Worm (Caenorhabditis elegans) whole organism, L1 larva: Measurements from ENCODE around the gene chil-14.
A peak's percentile ranks its signal among the peaks of the same experiment; 100 is the strongest.

Experiments used
- C04F5.9 ChIP-seq: sonication (generic microtip); optimal IDR thresholded peaks from 2 replicates; lab custom pipeline; 2016; ENCODE audit warnings: missing genetic modification characterization, missing compliant biosample characterization
- F16B12.6 ChIP-seq: fragments of 150-350 bp; optimal IDR thresholded peaks from 2 replicates; lab custom pipeline; 2014; ENCODE audit warnings: missing biosample characterization, missing genetic modification characterization
- aly-2 ChIP-seq: fragments of 150-350 bp; optimal IDR thresholded peaks from 2 replicates; lab custom pipeline; 2014; ENCODE audit warnings: missing biosample characterization, missing genetic modification characterization
- ama-1 ChIP-seq: fragments of 150-350 bp; optimal IDR thresholded peaks from 2 replicates; lab custom pipeline; 2014
- blmp-1 ChIP-seq: fragments of 150-350 bp; optimal IDR thresholded peaks from 2 replicates; lab custom pipeline; 2014; ENCODE audit warnings: missing biosample characterization, missing genetic modification characterization
- ceh-63 ChIP-seq: fragments of 200-800 bp; sonication (Bioruptor generic); optimal IDR thresholded peaks from 2 replicates; lab custom pipeline; 2018; ENCODE audit warnings: mild to moderate bottlenecking, missing genetic modification characterization, missing compliant biosample characterization
- ceh-8 ChIP-seq: fragments of 200-800 bp; sonication (Bioruptor generic); optimal IDR thresholded peaks from 2 replicates; lab custom pipeline; 2018; ENCODE audit warnings: mild to moderate bottlenecking, missing genetic modification characterization, moderate library complexity, missing compliant biosample characterization
- ceh-82 ChIP-seq, 3 experiments: fragments of 150-350 bp in 1 of 3; sonication (generic microtip) in 2 of 3; optimal IDR thresholded peaks; 2 replicates each; lab custom pipeline; 2014 to 2017; ENCODE audit warnings: missing biosample characterization in 3 of 3, missing genetic modification characterization in 3 of 3
- dsc-1 ChIP-seq: sonication (generic microtip); optimal IDR thresholded peaks from 2 replicates; lab custom pipeline; 2016; ENCODE audit warnings: mild to moderate bottlenecking, missing genetic modification characterization, missing compliant biosample characterization
- efl-1 ChIP-seq, 4 experiments: fragments of 150-350 bp; optimal IDR thresholded peaks in 3 of 4; peaks in 1 of 4; 1 replicate in 1 of 4; 2 replicates in 3 of 4; lab custom pipeline; 2014; ENCODE audit warnings: missing biosample characterization in 2 of 4, missing genetic modification characterization in 2 of 4, missing genetic modification reagents in 2 of 4
- elt-2 ChIP-seq: sonication (generic microtip); optimal IDR thresholded peaks from 2 replicates; lab custom pipeline; 2016; ENCODE audit warnings: missing genetic modification characterization, mild to moderate bottlenecking, inconsistent platforms, missing compliant biosample characterization, missing genetic modification reagents
- elt-3 ChIP-seq, 6 experiments: fragments of 150-350 bp in 1 of 6; sonication (generic microtip); optimal IDR thresholded peaks; 2 replicates each; lab custom pipeline; 2017 to 2018; ENCODE audit warnings: missing biosample characterization in 6 of 6, missing genetic modification characterization in 6 of 6, inconsistent platforms in 1 of 6
- fkh-10 ChIP-seq: sonication (generic microtip); optimal IDR thresholded peaks from 2 replicates; lab custom pipeline; 2017; ENCODE audit warnings: missing biosample characterization, missing genetic modification reagents, missing genetic modification characterization
- fkh-4 ChIP-seq: sonication (generic microtip); optimal IDR thresholded peaks from 2 replicates; lab custom pipeline; 2016; ENCODE audit warnings: missing compliant biosample characterization, missing genetic modification characterization, borderline replicate concordance
- hlh-4 ChIP-seq: sonication (generic microtip); optimal IDR thresholded peaks from 2 replicates; lab custom pipeline; 2016; ENCODE audit warnings: mild to moderate bottlenecking, missing genetic modification characterization, missing compliant biosample characterization
- hpl-2 ChIP-seq: fragments of 150-350 bp; optimal IDR thresholded peaks from 2 replicates; lab custom pipeline; 2014; ENCODE audit warnings: missing biosample characterization, missing genetic modification reagents, missing genetic modification characterization
- isw-1 ChIP-seq: fragments of 200-800 bp; sonication (Bioruptor generic); IDR thresholded peaks from 2 replicates; pipeline ENCODE4 v1.3.6; 2022; ENCODE audit warnings: missing genetic modification characterization, missing compliant biosample characterization
- jun-1 ChIP-seq: fragments of 150-350 bp; optimal IDR thresholded peaks from 2 replicates; lab custom pipeline; 2014; ENCODE audit warnings: missing biosample characterization, missing genetic modification reagents, missing genetic modification characterization
- lin-13 ChIP-seq: fragments of 150-350 bp; optimal IDR thresholded peaks from 2 replicates; lab custom pipeline; 2014; ENCODE audit warnings: missing biosample characterization, missing genetic modification reagents, missing genetic modification characterization
- lin-14 ChIP-seq: fragments of 200-800 bp; sonication (Bioruptor generic); optimal IDR thresholded peaks from 2 replicates; lab custom pipeline; 2018; ENCODE audit warnings: mild to moderate bottlenecking, missing genetic modification characterization, moderate library complexity, missing compliant biosample characterization
- lin-35 ChIP-seq, 2 experiments: fragments of 150-350 bp; optimal IDR thresholded peaks; 2 replicates each; lab custom pipeline; 2014; ENCODE audit warnings: missing biosample characterization in 2 of 2, missing genetic modification characterization in 2 of 2, missing genetic modification reagents in 2 of 2
- mab-9 ChIP-seq: fragments of 200-800 bp; sonication (Bioruptor generic); IDR thresholded peaks from 2 replicates; pipeline ENCODE4 v1.3.6; 2022; ENCODE audit warnings: missing genetic modification reagents, missing genetic modification characterization, missing compliant biosample characterization
- nhr-20 ChIP-seq: sonication (generic microtip); optimal IDR thresholded peaks from 2 replicates; lab custom pipeline; 2016; ENCODE audit warnings: mild to moderate bottlenecking, missing genetic modification characterization, missing compliant biosample characterization
- nhr-47 ChIP-seq: sonication (generic microtip); optimal IDR thresholded peaks from 2 replicates; lab custom pipeline; 2016; ENCODE audit warnings: mild to moderate bottlenecking, missing genetic modification characterization, moderate library complexity, missing compliant biosample characterization
- nhr-76 ChIP-seq: sonication (generic microtip); optimal IDR thresholded peaks from 2 replicates; lab custom pipeline; 2017; ENCODE audit warnings: missing biosample characterization, missing genetic modification characterization
- nhr-77 ChIP-seq: fragments of 150-350 bp; optimal IDR thresholded peaks from 2 replicates; lab custom pipeline; 2014; ENCODE audit warnings: missing biosample characterization, missing genetic modification characterization
- pag-3 ChIP-seq: sonication (generic microtip); optimal IDR thresholded peaks from 2 replicates; lab custom pipeline; 2017; ENCODE audit warnings: missing genetic modification characterization, mild to moderate bottlenecking, missing compliant biosample characterization, antibody characterized with exemption, borderline replicate concordance; ENCODE audit not compliant: insufficient read depth
- pax-3 ChIP-seq: fragments of 200-800 bp; sonication (Bioruptor generic); optimal IDR thresholded peaks from 2 replicates; lab custom pipeline; 2018; ENCODE audit warnings: mild to moderate bottlenecking, missing genetic modification characterization, moderate library complexity, missing compliant biosample characterization
- pqm-1 ChIP-seq: sonication (generic microtip); optimal IDR thresholded peaks from 3 replicates; lab custom pipeline; 2017; ENCODE audit warnings: missing biosample characterization, missing genetic modification characterization
- snpc-4 ChIP-seq: fragments of 150-350 bp; optimal IDR thresholded peaks from 2 replicates; lab custom pipeline; 2014; ENCODE audit warnings: missing biosample characterization, missing genetic modification characterization
- snu-23 ChIP-seq: sonication (generic microtip); optimal IDR thresholded peaks from 2 replicates; lab custom pipeline; 2016; ENCODE audit warnings: missing genetic modification characterization, missing compliant biosample characterization
- sox-4 ChIP-seq: sonication (generic microtip); optimal IDR thresholded peaks from 2 replicates; lab custom pipeline; 2016; ENCODE audit warnings: missing genetic modification characterization, missing compliant biosample characterization
- sptf-1 ChIP-seq: fragments of 150-350 bp; optimal IDR thresholded peaks from 2 replicates; lab custom pipeline; 2014; ENCODE audit warnings: missing biosample characterization, missing genetic modification characterization
- sup-37 ChIP-seq: fragments of 200-800 bp; sonication (Bioruptor generic); optimal IDR thresholded peaks from 2 replicates; lab custom pipeline; 2018; ENCODE audit warnings: mild to moderate bottlenecking, missing genetic modification characterization, missing compliant biosample characterization
- swsn-7 ChIP-seq: sonication (generic microtip); optimal IDR thresholded peaks from 2 replicates; lab custom pipeline; 2016; ENCODE audit warnings: missing genetic modification characterization, missing compliant biosample characterization
- tbx-2 ChIP-seq: sonication (generic microtip); optimal IDR thresholded peaks from 2 replicates; lab custom pipeline; 2016; ENCODE audit warnings: missing genetic modification characterization, missing compliant biosample characterization
- tlp-1 ChIP-seq: fragments of 150-350 bp; optimal IDR thresholded peaks from 2 replicates; lab custom pipeline; 2014; ENCODE audit warnings: missing biosample characterization, missing genetic modification characterization
- unc-130 ChIP-seq: fragments of 150-350 bp; optimal IDR thresholded peaks from 2 replicates; lab custom pipeline; 2017; ENCODE audit warnings: missing biosample characterization, missing genetic modification characterization, inconsistent platforms
- unc-62 ChIP-seq: fragments of 150-350 bp; optimal IDR thresholded peaks from 2 replicates; lab custom pipeline; 2014; ENCODE audit warnings: missing biosample characterization, missing genetic modification reagents, missing genetic modification characterization
- unc-98 ChIP-seq: fragments of 200-800 bp; sonication (Bioruptor generic); IDR thresholded peaks from 2 replicates; pipeline ENCODE4 v1.3.6; 2022; ENCODE audit warnings: missing genetic modification characterization, missing compliant biosample characterization
- xbp-1 ChIP-seq: sonication (generic microtip); optimal IDR thresholded peaks from 2 replicates; lab custom pipeline; 2016; ENCODE audit warnings: missing genetic modification characterization, missing compliant biosample characterization
- zip-4 ChIP-seq: fragments of 200-800 bp; sonication (Bioruptor generic); optimal IDR thresholded peaks from 2 replicates; lab custom pipeline; 2018; ENCODE audit warnings: mild to moderate bottlenecking, missing genetic modification characterization, moderate library complexity, missing compliant biosample characterization
- ztf-11 ChIP-seq, 2 experiments: sonication (generic microtip); optimal IDR thresholded peaks; 2 replicates each; lab custom pipeline; 2016 to 2017; ENCODE audit warnings: missing genetic modification characterization in 2 of 2, missing biosample characterization in 1 of 2, missing compliant biosample characterization in 1 of 2
- ztf-4 ChIP-seq: fragments of 150-350 bp; optimal IDR thresholded peaks from 2 replicates; lab custom pipeline; 2014; ENCODE audit warnings: missing biosample characterization, missing genetic modification characterization

Gene chil-14

DNA sequence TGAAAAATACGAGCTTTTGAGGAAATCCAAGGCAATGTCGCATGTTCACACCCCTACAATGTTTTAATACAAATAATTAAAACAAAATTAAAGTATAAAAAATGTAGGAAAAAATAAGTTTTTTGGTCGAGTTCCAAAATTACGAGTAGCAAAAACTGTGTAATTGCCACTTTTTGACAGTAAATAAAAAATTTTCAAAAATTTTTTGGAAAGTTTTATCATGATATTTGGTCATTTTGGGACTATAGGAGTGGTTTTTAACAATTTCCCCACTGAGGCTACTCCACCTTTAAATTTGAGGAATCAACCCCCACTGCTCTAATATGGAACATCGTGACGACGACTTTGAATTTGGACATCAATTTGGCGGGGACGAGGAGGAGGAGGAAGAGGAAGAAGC, 12.6 kb downstream of the chil-14 start, which contains the start of gene gid-8:
gid-8 (plus strand) TSS at position 301 of the 400 bp plus-strand sequence.
- TF ChIP-seq ztf-11 (tag; optimal IDR thresholded peaks at IDR 0.05; lab: Kevin White, UChicago) (no peak), blmp-1 (tag; lab: Kevin White, UChicago) (no peak)

DNA sequence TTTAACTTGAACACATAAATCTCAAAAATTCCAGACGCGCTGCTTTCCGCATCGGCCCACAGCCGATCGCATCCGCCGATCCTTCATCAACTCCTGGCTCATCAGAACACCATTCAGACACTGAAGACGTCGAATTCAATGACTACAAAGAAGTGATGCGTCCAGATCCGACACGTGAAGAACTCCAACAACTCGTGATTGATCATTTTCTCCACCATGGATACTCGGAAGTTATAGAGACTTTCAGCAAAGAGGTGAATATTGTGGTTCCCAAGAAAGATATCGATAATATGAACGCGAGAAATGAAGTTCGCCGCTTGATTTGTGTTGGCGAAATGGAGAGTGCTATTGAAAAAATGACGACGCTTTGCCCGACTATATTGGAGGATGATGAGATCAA, 14.0 kb downstream of the chil-14 start:
- TF ChIP-seq ztf-11 (tag; optimal IDR thresholded peaks at IDR 0.05; lab: Kevin White, UChicago) = no peak
- TF ChIP-seq C04F5.9 (tag; lab: Kevin White, UChicago) = no peak
- no peak for TF ChIP-seq unc-130 (tag; lab: Kevin White, UChicago)
- no peak for TF ChIP-seq jun-1 (tag; lab: Kevin White, UChicago)
- no peak for TF ChIP-seq ceh-8 (GFP tag; lab: Kevin White, UChicago)
- TF ChIP-seq unc-62 (GFP tag; lab: Kevin White, UChicago) = no peak
- TF ChIP-seq lin-13 (GFP tag; lab: Kevin White, UChicago) = no peak
- no peak for TF ChIP-seq ztf-4 (tag; lab: Kevin White, UChicago)
- TF ChIP-seq snu-23 (GFP tag; lab: Kevin White, UChicago) = no peak
- TF ChIP-seq pax-3 (tag; lab: Kevin White, UChicago) = no peak
- TF ChIP-seq snpc-4 (tag; lab: Kevin White, UChicago) = no peak
- TF ChIP-seq pqm-1 (tag; lab: Kevin White, UChicago) = no peak
- no peak for TF ChIP-seq elt-3 (tag; optimal IDR thresholded peaks at IDR 0.05; lab: Kevin White, UChicago)
- no peak for TF ChIP-seq ama-1 (lab: Kevin White, UChicago)
- no peak for TF ChIP-seq nhr-76 (tag; lab: Kevin White, UChicago)
- no peak for TF ChIP-seq unc-98 (GFP tag; lab: Robert Waterston, UW)
- TF ChIP-seq nhr-20 = no peak

DNA sequence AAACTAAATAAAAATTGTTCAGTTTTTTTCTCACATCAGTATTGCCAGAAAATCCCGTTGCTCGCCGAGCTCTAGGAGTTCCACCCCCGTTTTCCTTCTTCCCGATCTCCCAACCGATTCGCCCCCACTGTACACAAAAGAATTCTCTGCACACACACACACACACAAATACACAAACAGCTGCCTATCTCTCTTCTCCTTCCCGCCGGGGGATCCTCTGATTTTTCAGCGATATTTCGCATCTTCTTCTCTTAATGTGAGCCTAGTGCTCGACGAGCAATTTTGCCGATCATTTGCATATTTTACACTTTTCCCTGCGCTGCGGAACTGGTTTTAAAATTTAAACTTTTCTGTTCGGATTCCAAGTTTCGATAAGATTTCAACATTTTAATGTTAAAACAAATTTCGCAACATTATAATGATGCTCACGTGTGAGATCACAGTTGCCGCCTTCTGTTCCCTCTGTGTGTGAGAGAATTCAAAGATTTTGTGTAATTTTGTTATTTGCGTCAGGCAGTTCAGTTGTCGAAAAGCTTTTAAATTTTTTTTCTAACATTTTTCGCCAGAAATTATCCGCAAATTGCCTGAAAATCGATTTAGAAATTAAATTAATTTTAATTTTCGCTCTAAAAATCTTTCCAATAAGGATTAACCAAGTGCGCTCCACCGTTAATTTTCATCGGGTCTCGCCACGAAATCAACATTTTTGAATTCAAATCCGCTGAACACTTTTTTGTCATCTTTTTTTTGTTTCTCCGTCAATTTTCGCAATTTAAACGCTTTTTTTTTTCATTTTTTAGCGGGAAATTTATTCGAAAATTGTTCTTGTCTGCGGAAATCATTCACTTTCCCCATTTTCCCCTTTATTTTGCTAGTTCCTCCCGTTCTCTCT, 16.5 kb downstream of the chil-14 start:
- TF ChIP-seq zip-4 (GFP tag; lab: Kevin White, UChicago) = peak; percentile 21
- TF ChIP-seq C04F5.9 (tag; lab: Kevin White, UChicago) = no peak
- TF ChIP-seq fkh-10 (GFP tag; lab: Kevin White, UChicago) = peak; percentile 31
- TF ChIP-seq tbx-2 (tag; lab: Kevin White, UChicago) = peak; percentile 69
- TF ChIP-seq mab-9 (GFP tag; lab: Robert Waterston, UW) = no peak
- TF ChIP-seq hlh-4 (tag; lab: Kevin White, UChicago) = no peak
- peak in 1 of 2 experiments; percentile 20 for TF ChIP-seq ztf-11 (tag; optimal IDR thresholded peaks at IDR 0.05; lab: Kevin White, UChicago)
- peak; percentile 94 to 95 for TF ChIP-seq lin-35 (GFP tag; optimal IDR thresholded peaks at IDR 0.05; lab: Kevin White, UChicago)
- peak; percentile 89 for TF ChIP-seq lin-14 (GFP tag; lab: Kevin White, UChicago)
- TF ChIP-seq dsc-1 (tag; lab: Kevin White, UChicago) = peak; percentile 69
- TF ChIP-seq nhr-76 (tag; lab: Kevin White, UChicago) = no peak
- TF ChIP-seq swsn-7 (tag; lab: Kevin White, UChicago) = peak; percentile 71
- TF ChIP-seq isw-1 (GFP tag; lab: Robert Waterston, UW) = peak; percentile 64
- TF ChIP-seq tlp-1 = no peak
- peak; percentile 50 for TF ChIP-seq aly-2
- no peak for TF ChIP-seq elt-2 (tag; lab: Kevin White, UChicago)
- peak; percentile 43 for TF ChIP-seq unc-130 (tag; lab: Kevin White, UChicago)
- peak; percentile 83 for TF ChIP-seq nhr-47 (tag; lab: Kevin White, UChicago)
- TF ChIP-seq fkh-4 (tag; lab: Kevin White, UChicago) = no peak
- TF ChIP-seq hpl-2 (GFP tag; lab: Kevin White, UChicago) = peak; percentile 51
- TF ChIP-seq ceh-63 = no peak
- TF ChIP-seq unc-62 (GFP tag; lab: Kevin White, UChicago) = no peak
- peak; percentile 30 for TF ChIP-seq nhr-77 (tag; lab: Kevin White, UChicago)
- TF ChIP-seq sox-4 (tag; lab: Kevin White, UChicago) = no peak
- peak; percentile 79 for TF ChIP-seq snu-23 (GFP tag; lab: Kevin White, UChicago)
- TF ChIP-seq ceh-82 (tag; optimal IDR thresholded peaks at IDR 0.05; lab: Kevin White, UChicago) = peak in 2 of 3 experiments; percentile 36 to 86
- peak; percentile 18 for TF ChIP-seq ceh-8 (GFP tag; lab: Kevin White, UChicago)
- peak; percentile 23 for TF ChIP-seq sup-37 (GFP tag; lab: Kevin White, UChicago)
- peak; percentile 53 for TF ChIP-seq pag-3
- TF ChIP-seq sptf-1 (tag; lab: Kevin White, UChicago) = no peak
- peak in 2 of 6 experiments; percentile 41 to 53 for TF ChIP-seq elt-3 (tag; optimal IDR thresholded peaks at IDR 0.05; lab: Kevin White, UChicago)
- peak; percentile 60 for TF ChIP-seq xbp-1 (tag; lab: Kevin White, UChicago)
- TF ChIP-seq F16B12.6 (tag; lab: Kevin White, UChicago) = peak; percentile 25
- peak; percentile 81 to 92 for TF ChIP-seq efl-1 (optimal IDR thresholded peaks at IDR 0.05; lab: Kevin White, UChicago)
- TF ChIP-seq efl-1 (GFP tag; optimal IDR thresholded peaks at IDR 0.05 in 1 of 2; lab: Kevin White, UChicago) = peak; percentile 90 to 99
- TF ChIP-seq nhr-20 = peak; percentile 76
